Fruit fly (Drosophila melanogaster): ENCODE data around the gene CG8086.

The CG8086 gene

DNA sequence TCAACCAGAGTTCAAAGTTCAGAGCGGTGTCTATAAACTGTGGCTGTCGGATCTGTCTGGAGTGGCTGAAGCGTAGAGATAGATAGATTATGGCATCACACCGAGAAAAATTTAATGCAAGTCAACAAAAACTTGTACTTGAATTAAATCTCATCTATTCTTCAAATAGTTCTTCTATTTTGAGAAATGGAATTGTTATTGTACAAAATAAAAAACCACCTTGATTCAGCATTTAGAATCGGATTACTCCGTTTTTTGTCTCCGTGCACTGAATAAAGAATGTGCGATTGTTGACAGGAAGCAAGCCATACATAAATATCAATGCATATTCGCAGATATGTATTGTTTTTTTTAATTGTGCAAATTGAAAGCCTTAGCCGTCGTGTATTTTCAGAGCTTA, 27.7 kb downstream of the CG8086 start (continued):
- TF ChIP-seq pros (GFP tag; optimal IDR thresholded peaks at IDR 0.05) (no peak), ac (GFP tag; optimal IDR thresholded peaks at IDR 0.05) (no peak), sd (tag; optimal IDR thresholded peaks at IDR 0.05) (no peak), CG32772 (GFP tag; IDR thresholded peaks at IDR 0.05) (no peak), tgo (GFP tag; IDR thresholded peaks at IDR 0.05) (peak; percentile 34; the same call in 2 of the 3 replicates), emc (GFP tag; optimal IDR thresholded peaks at IDR 0.05) (no peak), CG31365 (tag; optimal IDR thresholded peaks at IDR 0.05) (no peak), dmrt99B (tag; optimal IDR thresholded peaks at IDR 0.05) (no peak), tin (GFP tag; optimal IDR thresholded peaks at IDR 0.05) (no peak), CG11456 (GFP tag; IDR thresholded peaks at IDR 0.05) (no peak), knrl (GFP tag; IDR thresholded peaks at IDR 0.05; ENCODE audit: partially characterized antibody) (no peak), CG6765 (GFP tag; optimal IDR thresholded peaks at IDR 0.05) (no peak), CG5245 (GFP tag; optimal IDR thresholded peaks at IDR 0.05) (no peak), Hand (GFP tag; optimal IDR thresholded peaks at IDR 0.05) (no peak), CG33557 (GFP tag; optimal IDR thresholded peaks at IDR 0.05) (no peak), nerfin-1 (tag; optimal IDR thresholded peaks at IDR 0.05) (no peak), hbn (GFP tag; IDR thresholded peaks at IDR 0.05; ENCODE audit: partially characterized antibody) (no peak), CG30431 (GFP tag; optimal IDR thresholded peaks at IDR 0.05) (no peak), Ravus (GFP tag; IDR thresholded peaks at IDR 0.05) (no peak), CG3995 (GFP tag; optimal IDR thresholded peaks at IDR 0.05) (no peak), nerfin-2 (GFP tag; IDR thresholded peaks at IDR 0.05; ENCODE audit: partially characterized antibody) (no peak), pho (GFP tag; optimal IDR thresholded peaks at IDR 0.05) (no peak), al (GFP tag; IDR thresholded peaks at IDR 0.05) (no peak), CG10979 (tag; optimal IDR thresholded peaks at IDR 0.05) (peak; percentile 27), gro (GFP tag; optimal IDR thresholded peaks at IDR 0.05) (no peak), danr (GFP tag; IDR thresholded peaks at IDR 0.05) (no peak), sc (optimal IDR thresholded peaks at IDR 0.05) (no peak), sc (GFP tag; optimal IDR thresholded peaks at IDR 0.05) (no peak), Dek (tag; optimal IDR thresholded peaks at IDR 0.05) (no peak), sens (GFP tag) (peak; percentile 83), CG2712 (tag; optimal IDR thresholded peaks at IDR 0.05) (peak; percentile 40), dm (GFP tag; optimal IDR thresholded peaks at IDR 0.05) (no peak), peb (GFP tag; IDR thresholded peaks at IDR 0.05) (peak; percentile 23; the same call in 1 of the 2 replicates), CG3847 (GFP tag; IDR thresholded peaks at IDR 0.05) (peak; percentile 46), gsb-n (tag; optimal IDR thresholded peaks at IDR 0.05) (no peak), dysf (GFP tag; IDR thresholded peaks at IDR 0.05) (peak; percentile 46; the same call in 1 of the 3 replicates), CG15073 (GFP tag; optimal IDR thresholded peaks at IDR 0.05) (no peak), CG12299 (tag; optimal IDR thresholded peaks at IDR 0.05) (no peak), bsh (GFP tag; optimal IDR thresholded peaks at IDR 0.05) (peak in 1 of 2 experiments; percentile 15), otp (GFP tag; IDR thresholded peaks at IDR 0.05) (peak; percentile 48; the same call in 2 of the 3 replicates), sug (tag; optimal IDR thresholded peaks at IDR 0.05) (no peak), Atf-2 (GFP tag; optimal IDR thresholded peaks at IDR 0.05) (peak; percentile 19), eyg (GFP tag; optimal IDR thresholded peaks at IDR 0.05) (no peak), cg (GFP tag; optimal IDR thresholded peaks at IDR 0.05) (no peak), tx (GFP tag; optimal IDR thresholded peaks at IDR 0.05) (no peak), PHDP (tag; optimal IDR thresholded peaks at IDR 0.05) (no peak), Ets97D (GFP tag; optimal IDR thresholded peaks at IDR 0.05) (no peak), CG8924 (tag; optimal IDR thresholded peaks at IDR 0.05) (no peak), lola (GFP tag; optimal IDR thresholded peaks at IDR 0.05) (no peak), ken (GFP tag; IDR thresholded peaks at IDR 0.05) (no peak), maf-S (GFP tag; optimal IDR thresholded peaks at IDR 0.05) (no peak), kay (GFP tag; optimal IDR thresholded peaks at IDR 0.05) (no peak)

All from whole organism, embryonic.